Fruit fly (Drosophila melanogaster) whole organism, wandering third instar larva: Measurements from ENCODE around the gene Sac1.
A peak's percentile ranks its signal among the peaks of the same experiment; 100 is the strongest.

Source experiments
- Abd-B ChIP-seq: fragments of >200 bp; optimal IDR thresholded peaks from 2 replicates; lab custom pipeline; 2017; ENCODE audit warnings: missing biosample characterization, missing genetic modification characterization
- CG32264 ChIP-seq: fragments of 200-800 bp; sonication (Bioruptor generic); optimal IDR thresholded peaks from 2 replicates; lab custom pipeline; 2016; ENCODE audit warnings: missing biosample characterization, missing genetic modification characterization
- CG9705 ChIP-seq: fragments of 200-800 bp; sonication (Bioruptor generic); optimal IDR thresholded peaks from 2 replicates; lab custom pipeline; 2018; ENCODE audit warnings: missing biosample characterization, mild to moderate bottlenecking, missing genetic modification characterization
- CrebA ChIP-seq: fragments of 200-800 bp; sonication (Bioruptor generic); optimal IDR thresholded peaks from 2 replicates; lab custom pipeline; 2016; ENCODE audit warnings: missing biosample characterization, mild to moderate bottlenecking, missing genetic modification characterization, borderline replicate concordance
- Dfd ChIP-seq: fragments of >200 bp; optimal IDR thresholded peaks from 2 replicates; lab custom pipeline; 2017; ENCODE audit warnings: missing biosample characterization, missing genetic modification characterization
- Dif ChIP-seq: fragments of 200-275, 200-300 bp; sonication (Bioruptor generic); optimal IDR thresholded peaks from 2 replicates; lab custom pipeline; 2018; ENCODE audit warnings: missing biosample characterization, missing genetic modification characterization; ENCODE audit not compliant: partially characterized antibody
- GATAd ChIP-seq: sonication (Bioruptor generic); optimal IDR thresholded peaks from 2 replicates; lab custom pipeline; 2016; ENCODE audit warnings: missing biosample characterization, missing genetic modification characterization
- HLH106 ChIP-seq: fragments of 200-800 bp; optimal IDR thresholded peaks from 3 replicates; lab custom pipeline; 2019; ENCODE audit warnings: missing biosample characterization, mild to moderate bottlenecking, missing genetic modification characterization, moderate library complexity
- Hnf4 ChIP-seq: fragments of 200-800 bp; sonication (Bioruptor generic); optimal IDR thresholded peaks from 2 replicates; lab custom pipeline; 2016; ENCODE audit warnings: missing biosample characterization, mild to moderate bottlenecking, missing genetic modification characterization
- Hr78 ChIP-seq: fragments of >200 bp; optimal IDR thresholded peaks from 2 replicates; lab custom pipeline; 2017; ENCODE audit warnings: missing biosample characterization, missing genetic modification characterization
- Hr83 ChIP-seq: fragments of 200-300 bp; sonication (Bioruptor generic); optimal IDR thresholded peaks from 2 replicates; lab custom pipeline; 2016; ENCODE audit warnings: missing biosample characterization, mild to moderate bottlenecking, missing genetic modification characterization, moderate library complexity; ENCODE audit not compliant: poor library complexity, severe bottlenecking
- Jra ChIP-seq: sonication (Bioruptor generic); optimal IDR thresholded peaks from 2 replicates; lab custom pipeline; 2016; ENCODE audit warnings: missing biosample characterization, missing genetic modification characterization
- Mio ChIP-seq: sonication (Bioruptor generic); optimal IDR thresholded peaks from 2 replicates; lab custom pipeline; 2016; ENCODE audit warnings: missing biosample characterization, missing genetic modification characterization
- Myc ChIP-seq: fragments of >200 bp; optimal IDR thresholded peaks from 2 replicates; lab custom pipeline; 2017
- N ChIP-seq: fragments of >200 bp; optimal IDR thresholded peaks from 2 replicates; lab custom pipeline; 2018; ENCODE audit warnings: missing biosample characterization, missing external identifiers, missing genetic modification characterization
- OdsH ChIP-seq: fragments of 200-800 bp; sonication (Bioruptor generic); optimal IDR thresholded peaks from 2 replicates; lab custom pipeline; 2016; ENCODE audit warnings: missing biosample characterization, mild to moderate bottlenecking, missing genetic modification characterization
- Rel ChIP-seq, 2 experiments: fragments of 200-800 bp; sonication (Bioruptor generic) in 1 of 2; optimal IDR thresholded peaks; 2 replicates in 1 of 2; 3 replicates in 1 of 2; lab custom pipeline; 2016 to 2019; ENCODE audit warnings: mild to moderate bottlenecking in 2 of 2, missing biosample characterization in 2 of 2, missing genetic modification characterization in 2 of 2, moderate library complexity in 1 of 2
- Sp1 ChIP-seq: fragments of 200-800 bp; sonication (Bioruptor generic); optimal IDR thresholded peaks from 3 replicates; lab custom pipeline; 2019; ENCODE audit warnings: missing biosample characterization, mild to moderate bottlenecking, missing genetic modification characterization, moderate library complexity
- Vsx2 ChIP-seq: fragments of 200-300, 225-300 bp; sonication (Bioruptor generic); optimal IDR thresholded peaks from 2 replicates; lab custom pipeline; 2018; ENCODE audit warnings: missing biosample characterization, missing genetic modification characterization; ENCODE audit not compliant: partially characterized antibody
- br ChIP-seq: fragments of 200-800 bp; sonication (Bioruptor generic); optimal IDR thresholded peaks from 2 replicates; lab custom pipeline; 2016; ENCODE audit warnings: missing biosample characterization, missing genetic modification characterization
- brk ChIP-seq: fragments of 200-800 bp; sonication (Bioruptor generic); optimal IDR thresholded peaks from 2 replicates; lab custom pipeline; 2016; ENCODE audit warnings: missing biosample characterization, mild to moderate bottlenecking, missing genetic modification characterization
- dl ChIP-seq, 2 experiments: fragments of 175-275, 200-275 bp in 1 of 2; fragments of 200-275 bp in 1 of 2; sonication (Bioruptor generic); optimal IDR thresholded peaks; lab custom pipeline; 2018; ENCODE audit warnings: mild to moderate bottlenecking in 2 of 2, missing biosample characterization in 2 of 2, missing genetic modification characterization in 2 of 2, moderate library complexity in 2 of 2; ENCODE audit not compliant: partially characterized antibody in 2 of 2, insufficient read depth in 1 of 2
- dmrt93B ChIP-seq: fragments of 200-800 bp; sonication (Bioruptor generic); optimal IDR thresholded peaks from 2 replicates; lab custom pipeline; 2018; ENCODE audit warnings: missing biosample characterization, mild to moderate bottlenecking, missing genetic modification characterization
- dsf ChIP-seq: sonication (Bioruptor generic); optimal IDR thresholded peaks from 2 replicates; lab custom pipeline; 2016; ENCODE audit warnings: missing biosample characterization, missing genetic modification characterization, borderline replicate concordance
- ey ChIP-seq: fragments of 200-800 bp; sonication (Bioruptor generic); optimal IDR thresholded peaks from 2 replicates; lab custom pipeline; 2016; ENCODE audit warnings: missing biosample characterization, missing genetic modification characterization
- foxo ChIP-seq, 2 experiments: fragments of 200-800 bp; sonication (Bioruptor generic); optimal IDR thresholded peaks; 2 replicates in 1 of 2; 3 replicates in 1 of 2; lab custom pipeline; 2016 to 2017; ENCODE audit warnings: missing biosample characterization in 2 of 2, missing genetic modification characterization in 2 of 2
- fru ChIP-seq: fragments of 200-800 bp; sonication (Bioruptor generic); optimal IDR thresholded peaks from 3 replicates; lab custom pipeline; 2016; ENCODE audit warnings: missing biosample characterization, mild to moderate bottlenecking, missing genetic modification characterization
- h ChIP-seq: fragments of 200-800 bp; sonication (Bioruptor generic); optimal IDR thresholded peaks from 3 replicates; lab custom pipeline; 2016; ENCODE audit warnings: missing biosample characterization, mild to moderate bottlenecking, missing genetic modification characterization
- jim ChIP-seq: fragments of 175-275, 200-325 bp; sonication (Bioruptor generic); optimal IDR thresholded peaks from 2 replicates; lab custom pipeline; 2016; ENCODE audit warnings: missing biosample characterization, mild to moderate bottlenecking, missing genetic modification characterization
- lola ChIP-seq: fragments of >200 bp; optimal IDR thresholded peaks from 2 replicates; lab custom pipeline; 2017; ENCODE audit warnings: missing biosample characterization, missing genetic modification characterization
- pan ChIP-seq: fragments of >200 bp; optimal IDR thresholded peaks from 2 replicates; lab custom pipeline; 2017
- psq ChIP-seq: fragments of 200-800 bp; sonication (Bioruptor generic); optimal IDR thresholded peaks from 3 replicates; lab custom pipeline; 2017; ENCODE audit warnings: missing biosample characterization, mild to moderate bottlenecking, missing genetic modification characterization, moderate library complexity
- rgr ChIP-seq: fragments of 200-800 bp; sonication (Bioruptor generic); optimal IDR thresholded peaks from 3 replicates; lab custom pipeline; 2016; ENCODE audit warnings: missing biosample characterization, mild to moderate bottlenecking, missing genetic modification characterization
- sage ChIP-seq: fragments of 200-800 bp; sonication (Bioruptor generic); optimal IDR thresholded peaks from 2 replicates; lab custom pipeline; 2016; ENCODE audit warnings: missing biosample characterization, mild to moderate bottlenecking, missing genetic modification characterization
- sv ChIP-seq: fragments of 200-800 bp; sonication (Bioruptor generic); optimal IDR thresholded peaks from 3 replicates; lab custom pipeline; 2016; ENCODE audit warnings: missing biosample characterization, missing genetic modification characterization
- tai ChIP-seq: sonication (Bioruptor generic); optimal IDR thresholded peaks from 2 replicates; lab custom pipeline; 2016; ENCODE audit warnings: missing biosample characterization, missing genetic modification characterization
- usp ChIP-seq: fragments of >200 bp; optimal IDR thresholded peaks from 2 replicates; lab custom pipeline; 2017; ENCODE audit warnings: missing biosample characterization, missing genetic modification characterization
- woc ChIP-seq: sonication (Bioruptor generic); optimal IDR thresholded peaks from 2 replicates; lab custom pipeline; 2016; ENCODE audit warnings: missing biosample characterization, mild to moderate bottlenecking, missing genetic modification characterization

The Sac1 gene

dm6 chr3L:1206682-1207421 lies 40.8 kb upstream of the Sac1 start, which contains the start of gene LysB:
Gene LysB (plus strand): TSS chr3L:1207371.
- TF ChIP-seq sv (GFP tag; lab: Kevin White, UChicago) (no peak), jim (GFP tag; lab: Kevin White, UChicago) (no peak), Hr78 (no peak), tai (no peak), lola (GFP tag; lab: Kevin White, UChicago) (no peak), dl (GFP tag; optimal IDR thresholded peaks at IDR 0.05; lab: Kevin White, UChicago; ENCODE audit: insufficient read depth in 1 of 2, partially characterized antibody in 2 of 2) (peak; percentile 64 to 80), CG32264 (no peak), Rel (GFP tag; optimal IDR thresholded peaks at IDR 0.05; lab: Kevin White, UChicago) (no peak), Rel (tag; optimal IDR thresholded peaks at IDR 0.05; lab: Kevin White, UChicago) (peak; percentile 18), Dif (peak; percentile 96), Abd-B (GFP tag; lab: Kevin White, UChicago) (no peak), Mio (GFP tag; lab: Kevin White, UChicago) (no peak), GATAd (GFP tag; lab: Kevin White, UChicago) (no peak), dmrt93B (GFP tag; lab: Kevin White, UChicago) (no peak), Jra (no peak), brk (GFP tag; lab: Kevin White, UChicago) (no peak), N (GFP tag; lab: Kevin White, UChicago) (peak; percentile 11), CG9705 (GFP tag; lab: Kevin White, UChicago) (no peak), Sp1 (GFP tag; lab: Kevin White, UChicago) (no peak), foxo (GFP tag; optimal IDR thresholded peaks at IDR 0.05; lab: Kevin White, UChicago) (no peak), br (no peak), usp (no peak), rgr (GFP tag; lab: Kevin White, UChicago) (no peak), CrebA (GFP tag; lab: Kevin White, UChicago) (no peak), HLH106 (tag; lab: Kevin White, UChicago) (no peak), woc (no peak), pan (lab: Kevin White, UChicago) (no peak), Vsx2 (GFP tag; lab: Kevin White, UChicago) (peak; percentile 86), dsf (GFP tag; lab: Kevin White, UChicago) (no peak), Hr83 (GFP tag; lab: Kevin White, UChicago) (no peak), Dfd (GFP tag; lab: Kevin White, UChicago) (no peak), sage (GFP tag; lab: Kevin White, UChicago) (no peak), OdsH (GFP tag; lab: Kevin White, UChicago) (no peak), fru (GFP tag; lab: Kevin White, UChicago) (no peak), Myc (lab: Kevin White, UChicago) (peak; percentile 85), psq (no peak), h (GFP tag; lab: Kevin White, UChicago) (no peak), ey (no peak), Hnf4 (GFP tag; lab: Kevin White, UChicago) (no peak)

DNA sequence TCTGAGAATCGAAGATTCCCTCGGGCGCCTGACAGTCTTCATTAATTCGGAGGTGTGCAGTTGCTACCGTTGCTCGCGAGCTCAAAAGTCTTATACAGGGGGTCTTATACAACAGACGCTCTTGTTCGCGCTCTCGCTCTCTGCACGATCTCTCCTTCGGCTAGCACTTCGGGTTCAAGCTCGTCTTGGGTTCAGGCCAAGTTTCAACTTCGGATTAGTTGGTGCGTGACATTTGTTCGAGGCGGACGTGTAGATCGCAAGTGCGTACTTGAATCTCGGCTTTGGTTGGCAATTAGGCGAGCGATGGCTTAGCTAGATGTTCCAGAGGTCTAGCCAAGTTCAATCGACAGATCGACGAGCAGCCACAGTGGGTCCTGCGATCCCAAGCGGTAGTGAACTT lies 39.4 kb upstream of the Sac1 start:
- TF ChIP-seq Dif (peak; percentile 36), dl (GFP tag; optimal IDR thresholded peaks at IDR 0.05; lab: Kevin White, UChicago; ENCODE audit: insufficient read depth in 1 of 2, partially characterized antibody in 2 of 2) (peak in 1 of 2 experiments; percentile 1), ey (no peak)
- TF ChIP-seq, all 38 proteins: peak for 2

DNA sequence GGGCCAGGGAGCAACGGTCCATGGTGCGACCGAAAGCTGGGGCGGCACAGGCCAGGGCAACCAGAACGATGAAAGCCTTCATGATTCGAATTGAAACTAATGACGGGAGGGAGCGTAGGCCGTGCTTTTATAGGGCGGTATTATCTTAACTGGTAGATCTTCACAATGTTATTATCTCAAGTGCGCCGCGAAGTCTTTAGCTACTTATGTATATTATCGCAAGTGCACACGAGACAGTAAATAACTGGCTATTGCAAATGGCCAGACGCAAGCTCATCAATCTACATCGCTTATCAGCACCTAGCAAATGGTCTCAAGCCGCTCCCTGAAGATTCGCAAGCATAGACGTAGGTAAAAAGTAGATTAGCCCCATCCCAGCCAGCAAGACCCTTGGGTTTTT lies 36.5 kb upstream of the Sac1 start, which contains the start of gene LysD:
LysD (minus strand) TSS at position 101 of the 400 bp plus-strand sequence.
- TF ChIP-seq sage (GFP tag; lab: Kevin White, UChicago) (no peak), rgr (GFP tag; lab: Kevin White, UChicago) (no peak), br (no peak), brk (GFP tag; lab: Kevin White, UChicago) (no peak), woc (no peak), lola (GFP tag; lab: Kevin White, UChicago) (no peak), dsf (GFP tag; lab: Kevin White, UChicago) (no peak), Sp1 (GFP tag; lab: Kevin White, UChicago) (no peak), dmrt93B (GFP tag; lab: Kevin White, UChicago) (no peak), pan (lab: Kevin White, UChicago) (no peak), Dfd (GFP tag; lab: Kevin White, UChicago) (no peak), Hr83 (GFP tag; lab: Kevin White, UChicago) (no peak), Hnf4 (GFP tag; lab: Kevin White, UChicago) (no peak)
